Fruit fly (Drosophila melanogaster) whole organism, embryonic: ENCODE measurements around the gene wds.

Experiments
- B-H1 ChIP-seq: fragments of 200-800 bp; sonication (Bioruptor generic); IDR thresholded peaks from 3 replicates; pipeline ENCODE4 v1.3.6; 2022; ENCODE audit warnings: missing biosample characterization, missing genetic modification characterization
- B-H2 ChIP-seq: fragments of 200-800 bp; sonication (Bioruptor generic); optimal IDR thresholded peaks from 2 replicates; lab custom pipeline; 2018; ENCODE audit warnings: missing biosample characterization, mild to moderate bottlenecking, missing genetic modification characterization
- CG12155 ChIP-seq: fragments of 200-800 bp; sonication (Bioruptor generic); optimal IDR thresholded peaks from 3 replicates; lab custom pipeline; 2016; ENCODE audit warnings: missing biosample characterization, missing genetic modification characterization
- CG13424 ChIP-seq: fragments of 200-800 bp; sonication (Bioruptor generic); optimal IDR thresholded peaks from 2 replicates; lab custom pipeline; 2019; ENCODE audit warnings: missing biosample characterization, mild to moderate bottlenecking, missing genetic modification characterization, moderate library complexity
- CG14014 ChIP-seq: fragments of 200-800 bp; sonication (Bioruptor generic); IDR thresholded peaks from 2 replicates; pipeline ENCODE4 v1.3.6; 2022; ENCODE audit warnings: missing biosample characterization, missing genetic modification characterization
- CG14965 ChIP-seq: fragments of 200-800 bp; sonication (Bioruptor generic); optimal IDR thresholded peaks from 2 replicates; lab custom pipeline; 2016; ENCODE audit warnings: missing biosample characterization, missing genetic modification characterization, borderline replicate concordance
- CG16813 ChIP-seq: fragments of 200-800 bp; sonication (Bioruptor generic); IDR thresholded peaks from 3 replicates; pipeline ENCODE4 v1.3.6; 2022; ENCODE audit warnings: missing biosample characterization, missing genetic modification characterization; ENCODE audit not compliant: partially characterized antibody
- CG17328 ChIP-seq: fragments of 200-800 bp; sonication (Bioruptor generic); IDR thresholded peaks from 2 replicates; pipeline ENCODE4 v1.3.6; 2022; ENCODE audit warnings: missing biosample characterization, missing genetic modification characterization
- CG32532 ChIP-seq: fragments of 200-800 bp; sonication (Bioruptor generic); IDR thresholded peaks from 2 replicates; pipeline ENCODE4 v1.3.6; 2022; ENCODE audit warnings: missing biosample characterization, missing genetic modification characterization
- CG32767 ChIP-seq: fragments of 200-800 bp; sonication (Bioruptor generic); IDR thresholded peaks from 2 replicates; pipeline ENCODE4 v1.3.6; 2022; ENCODE audit warnings: missing biosample characterization, missing genetic modification characterization
- CG32772 ChIP-seq: fragments of 200-800 bp; sonication (Bioruptor generic); IDR thresholded peaks from 2 replicates; pipeline ENCODE4 v1.3.6; 2022; ENCODE audit warnings: missing biosample characterization, missing genetic modification characterization
- CG4282 ChIP-seq: fragments of 200-800 bp; sonication (Bioruptor generic); optimal IDR thresholded peaks from 2 replicates; lab custom pipeline; 2016; ENCODE audit warnings: missing biosample characterization, missing genetic modification characterization
- CG7372 ChIP-seq: fragments of 200-800 bp; sonication (Bioruptor generic); IDR thresholded peaks from 2 replicates; pipeline ENCODE4 v1.3.6; 2022; ENCODE audit warnings: missing biosample characterization, missing genetic modification characterization
- CG7839 ChIP-seq: fragments of 200-800 bp; sonication (Bioruptor generic); optimal IDR thresholded peaks from 3 replicates; lab custom pipeline; 2018; ENCODE audit warnings: missing biosample characterization, mild to moderate bottlenecking, missing genetic modification characterization, moderate library complexity
- D ChIP-seq, 2 experiments: fragments of 200-800 bp in 1 of 2; fragments of >200 bp in 1 of 2; sonication (Bioruptor generic) in 1 of 2; optimal IDR thresholded peaks; 2 replicates in 1 of 2; 3 replicates in 1 of 2; lab custom pipeline; 2017; ENCODE audit warnings: mild to moderate bottlenecking in 1 of 2, missing biosample characterization in 1 of 2, missing genetic modification characterization in 1 of 2, missing genetic modification reagents in 1 of 2
- Dad ChIP-seq: fragments of 200-800 bp; sonication (Bioruptor generic); optimal IDR thresholded peaks from 3 replicates; lab custom pipeline; 2016; ENCODE audit warnings: missing biosample characterization, missing genetic modification characterization
- Dbx ChIP-seq: fragments of 200-800 bp; sonication (Bioruptor generic); IDR thresholded peaks from 3 replicates; pipeline ENCODE4 v1.3.6; 2022; ENCODE audit warnings: missing biosample characterization, missing genetic modification characterization
- Doc3 ChIP-seq: fragments of 200-800 bp; sonication (Bioruptor generic); IDR thresholded peaks from 3 replicates; pipeline ENCODE4 v1.3.6; 2022; ENCODE audit warnings: missing biosample characterization, missing genetic modification characterization; ENCODE audit not compliant: partially characterized antibody
- Dp ChIP-seq: fragments of 200-800 bp; sonication (Bioruptor generic); optimal IDR thresholded peaks from 2 replicates; lab custom pipeline; 2018; ENCODE audit warnings: missing biosample characterization, mild to moderate bottlenecking, missing genetic modification characterization, moderate library complexity
- Dref ChIP-seq: fragments of 200-800 bp; sonication (Bioruptor generic); IDR thresholded peaks from 2 replicates; pipeline ENCODE4 v1.3.6; 2022; ENCODE audit warnings: missing biosample characterization, missing genetic modification characterization
- Fer3 ChIP-seq: fragments of 200-800 bp; sonication (Bioruptor generic); optimal IDR thresholded peaks from 2 replicates; lab custom pipeline; 2018; ENCODE audit warnings: missing biosample characterization, mild to moderate bottlenecking, missing genetic modification characterization, moderate library complexity
- Hr3 ChIP-seq: fragments of 200-800 bp; sonication (Bioruptor generic); optimal IDR thresholded peaks from 3 replicates; lab custom pipeline; 2016; ENCODE audit warnings: missing biosample characterization, missing genetic modification characterization
- Hsf ChIP-seq: fragments of 200-800 bp; sonication (Bioruptor generic); optimal IDR thresholded peaks from 3 replicates; lab custom pipeline; 2016; ENCODE audit warnings: missing biosample characterization, missing genetic modification characterization
- Jarid2 ChIP-seq: fragments of 200-800 bp; sonication (Bioruptor generic); optimal IDR thresholded peaks from 3 replicates; lab custom pipeline; 2017; ENCODE audit warnings: mild to moderate bottlenecking, missing biosample characterization, missing genetic modification reagents, missing genetic modification characterization
- Nf-YB ChIP-seq: fragments of 200-800 bp; sonication (Bioruptor generic); optimal IDR thresholded peaks from 3 replicates; lab custom pipeline; 2019; ENCODE audit warnings: missing biosample characterization, mild to moderate bottlenecking, missing genetic modification characterization, moderate library complexity
- Nf-YC ChIP-seq: fragments of 200-800 bp; optimal IDR thresholded peaks from 3 replicates; lab custom pipeline; 2019; ENCODE audit warnings: missing biosample characterization, mild to moderate bottlenecking, missing genetic modification characterization, moderate library complexity
- Sry-δ ChIP-seq: fragments of 200-800 bp; sonication (Bioruptor generic); optimal IDR thresholded peaks from 2 replicates; lab custom pipeline; 2016; ENCODE audit warnings: missing biosample characterization, missing genetic modification characterization
- Stat92E ChIP-seq, 3 experiments: fragments of >200 bp in 2 of 3; fragments of 200-800 bp in 1 of 3; sonication (Bioruptor generic) in 1 of 3; optimal IDR thresholded peaks; 2 replicates each; lab custom pipeline; 2017 to 2019; ENCODE audit warnings: missing biosample characterization in 3 of 3, missing genetic modification characterization in 3 of 3, mild to moderate bottlenecking in 1 of 3, moderate library complexity in 1 of 3
- Vsx1 ChIP-seq: fragments of 200-800 bp; sonication (Bioruptor generic); optimal IDR thresholded peaks from 2 replicates; lab custom pipeline; 2017; ENCODE audit warnings: missing biosample characterization, mild to moderate bottlenecking, missing genetic modification characterization, missing genetic modification reagents
- ab ChIP-seq: fragments of 200-800 bp; sonication (Bioruptor generic); optimal IDR thresholded peaks from 2 replicates; lab custom pipeline; 2016; ENCODE audit warnings: missing biosample characterization, missing genetic modification characterization
- ac ChIP-seq: fragments of 200-800 bp; sonication (Bioruptor generic); optimal IDR thresholded peaks from 3 replicates; lab custom pipeline; 2017; ENCODE audit warnings: missing biosample characterization, mild to moderate bottlenecking, missing genetic modification characterization
- ase ChIP-seq: fragments of 200-800 bp; sonication (Bioruptor generic); IDR thresholded peaks from 3 replicates; pipeline ENCODE4 v1.3.6; 2022; ENCODE audit warnings: missing biosample characterization, missing genetic modification characterization
- ash1 ChIP-seq: fragments of 200-800 bp; sonication (Bioruptor generic); optimal IDR thresholded peaks from 2 replicates; lab custom pipeline; 2018; ENCODE audit warnings: missing biosample characterization, mild to moderate bottlenecking, missing genetic modification characterization
- bigmax ChIP-seq: fragments of 200-800 bp; sonication (Bioruptor generic); optimal IDR thresholded peaks from 2 replicates; lab custom pipeline; 2018; ENCODE audit warnings: missing biosample characterization, mild to moderate bottlenecking, missing genetic modification characterization
- caup ChIP-seq: fragments of 200-800 bp; sonication (Bioruptor generic); optimal IDR thresholded peaks from 3 replicates; lab custom pipeline; 2017; ENCODE audit warnings: missing biosample characterization, mild to moderate bottlenecking, missing genetic modification characterization, moderate library complexity; ENCODE audit not compliant: severe bottlenecking
- chinmo ChIP-seq: fragments of 200-800 bp; sonication (Bioruptor generic); IDR thresholded peaks from 4 replicates; pipeline ENCODE4 v1.3.6; 2022; ENCODE audit warnings: missing biosample characterization, missing genetic modification characterization; ENCODE audit not compliant: partially characterized antibody
- eyg ChIP-seq: fragments of 200-800 bp; sonication (Bioruptor generic); optimal IDR thresholded peaks from 3 replicates; lab custom pipeline; 2016; ENCODE audit warnings: missing biosample characterization, missing genetic modification characterization
- fd96Cb ChIP-seq: fragments of 200-800 bp; sonication (Bioruptor generic); optimal IDR thresholded peaks from 2 replicates; lab custom pipeline; 2018; ENCODE audit warnings: missing biosample characterization, mild to moderate bottlenecking, missing genetic modification characterization, moderate library complexity
- nau ChIP-seq: fragments of 200-800 bp; sonication (Bioruptor generic); optimal IDR thresholded peaks from 3 replicates; lab custom pipeline; 2017; ENCODE audit warnings: missing biosample characterization, mild to moderate bottlenecking, missing genetic modification characterization, missing genetic modification reagents
- nerfin-1 ChIP-seq: fragments of 200-800 bp; sonication (Bioruptor generic); optimal IDR thresholded peaks from 3 replicates; lab custom pipeline; 2019; ENCODE audit warnings: missing biosample characterization, mild to moderate bottlenecking, missing genetic modification characterization, moderate library complexity
- nom ChIP-seq: fragments of 200-800 bp; sonication (Bioruptor generic); optimal IDR thresholded peaks from 2 replicates; lab custom pipeline; 2017; ENCODE audit warnings: missing biosample characterization, missing genetic modification characterization, mild to moderate bottlenecking, moderate library complexity, missing genetic modification reagents
- odd ChIP-seq: fragments of 200-800 bp; sonication (Bioruptor generic); optimal IDR thresholded peaks from 2 replicates; lab custom pipeline; 2017; ENCODE audit warnings: missing biosample characterization, mild to moderate bottlenecking, missing genetic modification characterization
- phol ChIP-seq: fragments of 200-800 bp; sonication (Bioruptor generic); optimal IDR thresholded peaks from 3 replicates; lab custom pipeline; 2018; ENCODE audit warnings: missing biosample characterization, mild to moderate bottlenecking, missing genetic modification characterization, moderate library complexity
- pita ChIP-seq: fragments of 200-800 bp; sonication (Bioruptor generic); optimal IDR thresholded peaks from 2 replicates; lab custom pipeline; 2017; ENCODE audit warnings: missing biosample characterization, mild to moderate bottlenecking, missing genetic modification characterization
- pzg ChIP-seq: fragments of 200-800 bp; sonication (Bioruptor generic); optimal IDR thresholded peaks from 3 replicates; lab custom pipeline; 2018; ENCODE audit warnings: missing biosample characterization, mild to moderate bottlenecking, missing genetic modification characterization, moderate library complexity
- sima ChIP-seq: fragments of 200-800 bp; sonication (Bioruptor generic); optimal IDR thresholded peaks from 2 replicates; lab custom pipeline; 2016; ENCODE audit warnings: missing biosample characterization, missing genetic modification characterization
- stc ChIP-seq: fragments of 200-800 bp; sonication (Bioruptor generic); IDR thresholded peaks from 2 replicates; pipeline ENCODE4 v1.3.6; 2022; ENCODE audit warnings: missing biosample characterization, missing genetic modification characterization
- ttk ChIP-seq: fragments of 200-800 bp; sonication (Bioruptor generic); IDR thresholded peaks from 2 replicates; pipeline ENCODE4 v2.1.2; 2022; ENCODE audit warnings: missing biosample characterization, missing genetic modification characterization

Gene wds

DNA sequence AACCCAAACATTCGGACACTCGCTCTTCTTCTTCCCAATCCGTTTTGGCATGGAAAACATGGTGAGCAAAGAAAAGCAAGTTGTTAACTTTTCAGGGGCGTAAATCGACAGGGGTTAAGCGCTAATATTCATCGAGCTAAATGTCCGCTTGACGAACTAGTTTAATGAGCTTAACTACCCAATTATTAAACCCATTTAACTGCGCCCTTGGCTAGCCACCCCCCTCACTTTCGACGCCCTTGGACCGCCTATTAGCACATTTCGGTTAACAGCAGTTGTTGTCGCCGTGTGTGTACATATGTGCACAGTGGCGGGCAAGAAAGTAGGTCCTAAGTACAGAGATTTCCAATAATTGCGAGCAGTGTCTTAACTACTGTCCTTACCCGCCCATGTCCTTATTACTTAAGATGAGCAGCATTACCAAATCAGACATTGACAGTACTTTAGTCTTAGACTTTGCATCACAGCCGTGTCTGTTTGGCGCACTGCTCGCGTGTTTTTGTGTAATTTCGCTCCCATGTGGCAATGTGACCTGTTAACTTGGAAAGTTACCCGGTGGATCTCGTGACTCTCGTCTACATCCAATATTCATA is 3.8 kb downstream of the wds start (continued):
- TF ChIP-seq CG14965 (GFP tag; lab: Kevin White, UChicago) (peak; percentile 65), Dad (peak; percentile 93), CG32767 (GFP tag; lab: Robert Waterston, UW) (peak; percentile 80), Vsx1 (GFP tag; lab: Kevin White, UChicago) (peak; percentile 37), sima (peak; percentile 48), CG32772 (GFP tag; lab: Robert Waterston, UW) (peak; percentile 92), Fer3 (peak; percentile 93), nau (GFP tag; lab: Kevin White, UChicago) (peak; percentile 76), Doc3 (GFP tag; lab: Robert Waterston, UW) (no peak), Hr3 (GFP tag; lab: Kevin White, UChicago) (peak; percentile 86), CG12155 (GFP tag; lab: Kevin White, UChicago) (peak; percentile 94), Nf-YC (peak; percentile 37), D (optimal IDR thresholded peaks at IDR 0.05; lab: Kevin White, UChicago) (no peak), D (GFP tag; optimal IDR thresholded peaks at IDR 0.05; lab: Kevin White, UChicago) (peak; percentile 66), CG16813 (GFP tag; lab: Robert Waterston, UW) (no peak), Dref (GFP tag; lab: Robert Waterston, UW) (peak; percentile 42), CG4282 (peak; percentile 92), CG7839 (tag; lab: Kevin White, UChicago) (peak; percentile 94), ac (GFP tag; lab: Kevin White, UChicago) (no peak), eyg (GFP tag; lab: Kevin White, UChicago) (peak; percentile 93), stc (GFP tag; lab: Robert Waterston, UW) (peak; percentile 92), phol (peak; percentile 78), chinmo (GFP tag; lab: Robert Waterston, UW) (no peak), bigmax (peak; percentile 37), CG14014 (GFP tag; lab: Robert Waterston, UW) (peak; percentile 95), nom (GFP tag; lab: Kevin White, UChicago) (no peak), pzg (GFP tag; lab: Kevin White, UChicago) (peak; percentile 26), nerfin-1 (tag; lab: Kevin White, UChicago) (peak; percentile 62), Jarid2 (peak; percentile 63), CG17328 (GFP tag; lab: Robert Waterston, UW) (peak; percentile 90), Sry-δ (GFP tag; lab: Kevin White, UChicago) (peak; percentile 64), ab (GFP tag; lab: Kevin White, UChicago) (peak; percentile 94), Dbx (GFP tag; lab: Robert Waterston, UW) (peak; percentile 98), ttk (GFP tag; lab: Robert Waterston, UW) (peak; percentile 91), Hsf (GFP tag; lab: Kevin White, UChicago) (peak; percentile 95), odd (GFP tag; lab: Kevin White, UChicago) (peak; percentile 73), CG13424 (tag; lab: Kevin White, UChicago) (peak; percentile 78), ash1 (peak; percentile 61), Nf-YB (GFP tag; lab: Kevin White, UChicago) (peak; percentile 54), caup (GFP tag; lab: Kevin White, UChicago) (peak; percentile 93), ase (GFP tag; lab: Robert Waterston, UW) (peak; percentile 84), Stat92E (GFP tag; optimal IDR thresholded peaks at IDR 0.05; lab: Kevin White, UChicago) (no peak), fd96Cb (tag; lab: Kevin White, UChicago) (peak; percentile 82), CG32532 (GFP tag; lab: Robert Waterston, UW) (peak; percentile 97), B-H1 (GFP tag; lab: Robert Waterston, UW) (peak; percentile 89), pita (GFP tag; lab: Kevin White, UChicago) (no peak), Dp (no peak), CG7372 (peak; percentile 90), B-H2 (GFP tag; lab: Kevin White, UChicago) (peak; percentile 49)
